Worm (Caenorhabditis elegans): ENCODE data around the gene ZC449.8.

DNA sequence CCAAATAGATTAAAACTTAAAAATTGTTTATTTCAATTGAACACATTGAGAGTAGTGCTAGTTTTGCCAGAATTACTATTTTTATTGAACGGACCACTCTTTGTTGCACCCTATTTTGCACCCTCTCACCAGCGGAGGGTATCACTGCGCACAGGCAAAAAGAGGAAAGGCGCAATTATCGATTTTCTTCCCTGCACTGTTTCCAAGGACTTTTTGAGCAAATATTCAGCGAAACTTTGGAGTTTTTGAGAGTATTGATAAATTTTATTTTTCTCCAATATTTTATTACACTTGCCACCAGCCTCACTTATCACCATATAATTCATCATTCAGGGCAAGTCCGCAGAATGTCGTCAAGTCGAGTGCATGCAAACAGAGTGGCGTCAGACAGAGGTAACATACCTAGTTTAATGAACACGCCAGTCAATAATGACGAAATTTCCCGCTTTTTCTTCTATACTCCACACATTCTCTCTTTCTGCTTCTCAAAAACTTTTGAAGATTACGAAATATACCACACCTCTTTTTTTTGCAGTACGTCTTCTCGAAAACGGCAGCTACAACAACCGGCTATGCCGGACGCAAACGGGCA lies 2.3 kb downstream of the ZC449.8 start:
- TF ChIP-seq rec-8 (tag; optimal IDR thresholded peaks at IDR 0.05) = no peak
- TF ChIP-seq mes-4 (tag; optimal IDR thresholded peaks at IDR 0.05) = no peak
- no peak for TF ChIP-seq chd-7 (tag; optimal IDR thresholded peaks at IDR 0.05)
- no peak for TF ChIP-seq ztf-22 (GFP tag; optimal IDR thresholded peaks at IDR 0.05)
- TF ChIP-seq ztf-6 (GFP tag; IDR thresholded peaks at IDR 0.05) = no peak
- no peak for TF ChIP-seq him-1 (tag; optimal IDR thresholded peaks at IDR 0.05)
- TF ChIP-seq Y53F4B.3 (GFP tag; IDR thresholded peaks at IDR 0.05) = no peak
- TF ChIP-seq dpl-1 (GFP tag; optimal IDR thresholded peaks at IDR 0.05) = no peak
- no peak for TF ChIP-seq Y79H2A.3 (GFP tag; conservative IDR thresholded peaks at IDR 0.05)
- no peak for TF ChIP-seq F57A8.1 (GFP tag; optimal IDR thresholded peaks at IDR 0.05)
- no peak for TF ChIP-seq nhr-90 (tag; optimal IDR thresholded peaks at IDR 0.05)
- TF ChIP-seq lin-26 (GFP tag; IDR thresholded peaks at IDR 0.05) = no peak
